Fruit fly (Drosophila melanogaster): ENCODE results near the gene mtrm.

Gene mtrm

dm6 chr3L:8379161-8379560, 33.7 kb upstream of the mtrm start (continued):
- no peak for TF ChIP-seq CG12769 (tag; optimal IDR thresholded peaks at IDR 0.05)
- TF ChIP-seq CG11696 (GFP tag; IDR thresholded peaks at IDR 0.05) = no peak
- no peak for TF ChIP-seq Oli (tag; optimal IDR thresholded peaks at IDR 0.05)
- peak; percentile 1 for TF ChIP-seq Spps (tag; optimal IDR thresholded peaks at IDR 0.05)
- TF ChIP-seq pros (GFP tag; optimal IDR thresholded peaks at IDR 0.05) = no peak
- TF ChIP-seq lab (GFP tag; optimal IDR thresholded peaks at IDR 0.05) = no peak
- TF ChIP-seq caup (GFP tag; optimal IDR thresholded peaks at IDR 0.05; ENCODE audit: severe bottlenecking) = no peak
- TF ChIP-seq ranshi (GFP tag; IDR thresholded peaks at IDR 0.05) = no peak
- no peak for TF ChIP-seq toy (GFP tag; IDR thresholded peaks at IDR 0.05)
- peak; percentile 26 for TF ChIP-seq CG8388 (GFP tag; optimal IDR thresholded peaks at IDR 0.05)
- no peak for TF ChIP-seq CG34376 (GFP tag; optimal IDR thresholded peaks at IDR 0.05)
- TF ChIP-seq CG15073 (GFP tag; optimal IDR thresholded peaks at IDR 0.05) = no peak
- no peak for TF ChIP-seq salm (tag; optimal IDR thresholded peaks at IDR 0.05)
- no peak for TF ChIP-seq CG4360 (GFP tag; IDR thresholded peaks at IDR 0.05)
- no peak for TF ChIP-seq CG2678 (tag; optimal IDR thresholded peaks at IDR 0.05)
- peak; percentile 63 for TF ChIP-seq CG1603 (tag; optimal IDR thresholded peaks at IDR 0.05)
- no peak for TF ChIP-seq Atf3 (GFP tag; optimal IDR thresholded peaks at IDR 0.05)
- no peak for TF ChIP-seq luna (GFP tag; optimal IDR thresholded peaks at IDR 0.05)
- no peak for TF ChIP-seq sc (optimal IDR thresholded peaks at IDR 0.05)
- no peak for TF ChIP-seq sc (GFP tag; optimal IDR thresholded peaks at IDR 0.05)
- TF ChIP-seq NFAT (GFP tag; IDR thresholded peaks at IDR 0.05) = no peak
- TF ChIP-seq Awh (GFP tag; IDR thresholded peaks at IDR 0.05) = 0 out of 2 replicates have a peak, but pooled peaks have one; percentile 11
- TF ChIP-seq MESR4 (GFP tag; optimal IDR thresholded peaks at IDR 0.05) = no peak
- no peak for TF ChIP-seq CG18764 (GFP tag; optimal IDR thresholded peaks at IDR 0.05)
- no peak for TF ChIP-seq Chrac-16 (GFP tag; optimal IDR thresholded peaks at IDR 0.05)
- TF ChIP-seq CG4707 (GFP tag; optimal IDR thresholded peaks at IDR 0.05) = peak; percentile 21
- no peak for TF ChIP-seq vfl (GFP tag; optimal IDR thresholded peaks at IDR 0.05)
- TF ChIP-seq zen2 (GFP tag; IDR thresholded peaks at IDR 0.05; ENCODE audit: partially characterized antibody) = no peak
- TF ChIP-seq PHDP (tag; optimal IDR thresholded peaks at IDR 0.05) = no peak
- TF ChIP-seq unc-4 (GFP tag; IDR thresholded peaks at IDR 0.05; ENCODE audit: partially characterized antibody) = no peak
- TF ChIP-seq ap (GFP tag; IDR thresholded peaks at IDR 0.05) = no peak
- TF ChIP-seq CG3281 (GFP tag; optimal IDR thresholded peaks at IDR 0.05) = no peak
- TF ChIP-seq ATbp (GFP tag; optimal IDR thresholded peaks at IDR 0.05) = peak; percentile 57
- no peak for TF ChIP-seq fru (optimal IDR thresholded peaks at IDR 0.05)
- no peak for TF ChIP-seq CG33557 (GFP tag; optimal IDR thresholded peaks at IDR 0.05)
- TF ChIP-seq CG1529 (GFP tag; optimal IDR thresholded peaks at IDR 0.05) = no peak
- no peak for TF ChIP-seq emc (GFP tag; optimal IDR thresholded peaks at IDR 0.05)
- TF ChIP-seq CG17359 (tag; optimal IDR thresholded peaks at IDR 0.05) = peak; percentile 4
- no peak for TF ChIP-seq CG15011 (GFP tag; optimal IDR thresholded peaks at IDR 0.05)
- TF ChIP-seq CG4328 (GFP tag; optimal IDR thresholded peaks at IDR 0.05) = no peak
- TF ChIP-seq crc (GFP tag; optimal IDR thresholded peaks at IDR 0.05) = no peak
- no peak for TF ChIP-seq CG16815 (GFP tag; optimal IDR thresholded peaks at IDR 0.05)
- no peak for TF ChIP-seq Usf (GFP tag; optimal IDR thresholded peaks at IDR 0.05)
- no peak for TF ChIP-seq pho (GFP tag; optimal IDR thresholded peaks at IDR 0.05)
- TF ChIP-seq ssp (GFP tag; IDR thresholded peaks at IDR 0.05) = no peak
- TF ChIP-seq D19B (GFP tag; optimal IDR thresholded peaks at IDR 0.05) = no peak
- TF ChIP-seq CG11695 (GFP tag; IDR thresholded peaks at IDR 0.05) = no peak
- TF ChIP-seq jigr1 (GFP tag; IDR thresholded peaks at IDR 0.05) = no peak
- peak; percentile 15 for TF ChIP-seq unpg (GFP tag; optimal IDR thresholded peaks at IDR 0.05)
- TF ChIP-seq CG13624 (GFP tag; optimal IDR thresholded peaks at IDR 0.05) = no peak
- TF ChIP-seq gsb (GFP tag; IDR thresholded peaks at IDR 0.05) = no peak
- peak; percentile 50; the same call in 2 of the 3 replicates for TF ChIP-seq ci (GFP tag; IDR thresholded peaks at IDR 0.05)
